Worm (Caenorhabditis elegans): ENCODE results near the gene nep-2.

- TF ChIP-seq ztf-11 (tag; optimal IDR thresholded peaks at IDR 0.05) (no peak), nhr-76 (tag; optimal IDR thresholded peaks at IDR 0.05) (no peak), unc-62 (GFP tag; optimal IDR thresholded peaks at IDR 0.05) (no peak)
Measured at ce11 chrII:2752999-2753398, 27.4 kb upstream of the nep-2 start, which contains the start of gene F29A7.3.
